Fruit fly (Drosophila melanogaster): ENCODE data around the gene Fum2.
A peak's percentile ranks its signal among the peaks of the same experiment; 100 is the strongest.

Gene Fum2

DNA sequence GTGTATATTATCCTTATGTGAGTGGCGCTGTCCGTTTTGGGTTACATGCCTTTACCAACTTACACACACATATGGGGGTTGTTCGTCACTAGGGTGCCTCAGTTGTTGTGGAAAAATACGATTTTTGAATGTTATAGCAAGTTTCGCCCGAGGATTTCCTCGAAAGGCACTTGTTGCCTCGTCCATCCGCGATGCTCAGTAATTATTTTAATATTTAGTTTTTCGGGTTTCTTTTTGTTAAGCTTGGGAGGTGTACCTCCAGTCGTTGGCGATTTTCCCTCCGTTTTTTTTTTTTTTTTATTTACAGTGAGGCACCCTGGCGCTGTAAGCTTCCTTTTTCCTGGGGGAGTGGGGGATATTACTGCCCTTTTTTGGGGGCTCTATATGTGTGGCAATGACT lies 14.9 kb downstream of the Fum2 start (continued):
- TF ChIP-seq ato (GFP tag; IDR thresholded peaks at IDR 0.05; ENCODE audit: partially characterized antibody), result no peak
- TF ChIP-seq ranshi (GFP tag; IDR thresholded peaks at IDR 0.05), result peak; percentile 71
- peak; percentile 42 for TF ChIP-seq CG30431 (GFP tag; optimal IDR thresholded peaks at IDR 0.05)
- TF ChIP-seq zen2 (GFP tag; IDR thresholded peaks at IDR 0.05; ENCODE audit: partially characterized antibody), result no peak
- no peak for TF ChIP-seq dm (GFP tag; optimal IDR thresholded peaks at IDR 0.05)
- TF ChIP-seq CG7357 (GFP tag; IDR thresholded peaks at IDR 0.05), result no peak
- no peak for TF ChIP-seq NK7.1 (GFP tag; optimal IDR thresholded peaks at IDR 0.05)
- peak; percentile 59 for TF ChIP-seq phol (tag; optimal IDR thresholded peaks at IDR 0.05)
- 0 out of 2 replicates have a peak, but pooled peaks have one; percentile 17 for TF ChIP-seq crol (GFP tag; IDR thresholded peaks at IDR 0.05)
- TF ChIP-seq mld (GFP tag; IDR thresholded peaks at IDR 0.05; ENCODE audit: partially characterized antibody), result no peak
- no peak for TF ChIP-seq CG10959 (GFP tag; IDR thresholded peaks at IDR 0.05)
- TF ChIP-seq GATAe (GFP tag; conservative IDR thresholded peaks at IDR 0.05), result no peak
- peak; percentile 31 for TF ChIP-seq CG2875 (GFP tag; optimal IDR thresholded peaks at IDR 0.05)
- TF ChIP-seq onecut (GFP tag; IDR thresholded peaks at IDR 0.05), result peak; percentile 49; the same call in 1 of the 2 replicates
- TF ChIP-seq CG17912 (GFP tag; optimal IDR thresholded peaks at IDR 0.05), result no peak
- TF ChIP-seq Abd-B (GFP tag; optimal IDR thresholded peaks at IDR 0.05), result no peak
- peak; percentile 52 for TF ChIP-seq CG12155 (GFP tag; optimal IDR thresholded peaks at IDR 0.05)
- TF ChIP-seq Rx (GFP tag; IDR thresholded peaks at IDR 0.05), result peak; percentile 64
- peak; percentile 62 for TF ChIP-seq CG17328 (GFP tag; IDR thresholded peaks at IDR 0.05)
- TF ChIP-seq CG2129 (GFP tag; IDR thresholded peaks at IDR 0.05; ENCODE audit: partially characterized antibody), result no peak
- TF ChIP-seq eve (GFP tag; optimal IDR thresholded peaks at IDR 0.05), result no peak
- TF ChIP-seq pita (GFP tag; optimal IDR thresholded peaks at IDR 0.05), result no peak
- TF ChIP-seq wor (GFP tag; IDR thresholded peaks at IDR 0.05), result 0 out of 2 replicates have a peak, but pooled peaks have one; percentile 16
- peak; percentile 59 for TF ChIP-seq D19B (GFP tag; optimal IDR thresholded peaks at IDR 0.05)
- no peak for TF ChIP-seq ftz-f1 (GFP tag; optimal IDR thresholded peaks at IDR 0.05)
- no peak for TF ChIP-seq CG2199 (GFP tag; IDR thresholded peaks at IDR 0.05)
- TF ChIP-seq CG11093 (GFP tag; IDR thresholded peaks at IDR 0.05), result 0 out of 3 replicates have a peak, but pooled peaks have one; percentile 29
- TF ChIP-seq amos (GFP tag; IDR thresholded peaks at IDR 0.05; ENCODE audit: partially characterized antibody), result no peak
- TF ChIP-seq her (GFP tag; optimal IDR thresholded peaks at IDR 0.05), result peak; percentile 44
- peak; percentile 22 for TF ChIP-seq Spps (tag; optimal IDR thresholded peaks at IDR 0.05)
- peak; percentile 66 for TF ChIP-seq ATbp (GFP tag; optimal IDR thresholded peaks at IDR 0.05)
- TF ChIP-seq seq (GFP tag; IDR thresholded peaks at IDR 0.05), result peak; percentile 75
- TF ChIP-seq Hmx (GFP tag; optimal IDR thresholded peaks at IDR 0.05), result peak; percentile 10
- peak; percentile 31; the same call in 2 of the 3 replicates for TF ChIP-seq croc (GFP tag; conservative IDR thresholded peaks at IDR 0.05)
- peak; percentile 29 for TF ChIP-seq disco-r (GFP tag; optimal IDR thresholded peaks at IDR 0.05)
- TF ChIP-seq Usf (GFP tag; optimal IDR thresholded peaks at IDR 0.05), result no peak
- TF ChIP-seq al (GFP tag; IDR thresholded peaks at IDR 0.05), result 0 out of 2 replicates have a peak, but pooled peaks have one; percentile 28
- 0 out of 3 replicates have a peak, but pooled peaks have one; percentile 16 for TF ChIP-seq CG11560 (tag; IDR thresholded peaks at IDR 0.05)
- TF ChIP-seq Ravus (GFP tag; IDR thresholded peaks at IDR 0.05), result peak; percentile 35
- peak; percentile 27 for TF ChIP-seq CG2202 (tag; optimal IDR thresholded peaks at IDR 0.05)
- peak; percentile 34 for TF ChIP-seq CG2116 (GFP tag; optimal IDR thresholded peaks at IDR 0.05)
- TF ChIP-seq CG1024 (GFP tag; IDR thresholded peaks at IDR 0.05), result peak; percentile 44; the same call in 1 of the 2 replicates
- TF ChIP-seq knrl (GFP tag; IDR thresholded peaks at IDR 0.05; ENCODE audit: partially characterized antibody), result no peak
- peak; percentile 89 for TF ChIP-seq lab (GFP tag; optimal IDR thresholded peaks at IDR 0.05)
- peak; percentile 61 to 74 for TF ChIP-seq bsh (GFP tag; optimal IDR thresholded peaks at IDR 0.05)
- peak; percentile 50 for TF ChIP-seq Fer2 (tag; optimal IDR thresholded peaks at IDR 0.05)
- 0 out of 2 replicates have a peak, but pooled peaks have one; percentile 42 for TF ChIP-seq Awh (GFP tag; IDR thresholded peaks at IDR 0.05)
- peak; percentile 71 for TF ChIP-seq slbo (GFP tag; IDR thresholded peaks at IDR 0.05)
- peak; percentile 45 for TF ChIP-seq CG1233 (GFP tag; optimal IDR thresholded peaks at IDR 0.05)
- TF ChIP-seq Mes4 (GFP tag; optimal IDR thresholded peaks at IDR 0.05), result peak; percentile 44
